Fruit fly (Drosophila melanogaster) whole organism, embryonic: Measurements from ENCODE around the gene CG18744.

Experiments
- Antp ChIP-seq: fragments of 200-800 bp; sonication (Bioruptor generic); optimal IDR thresholded peaks from 3 replicates; lab custom pipeline; 2016; ENCODE audit warnings: missing biosample characterization, missing genetic modification characterization
- CG10147 ChIP-seq: fragments of 200-800 bp; sonication (Bioruptor generic); optimal IDR thresholded peaks from 2 replicates; lab custom pipeline; 2019; ENCODE audit warnings: missing biosample characterization, mild to moderate bottlenecking, missing genetic modification characterization, moderate library complexity
- CG1024 ChIP-seq: fragments of 200-800 bp; sonication (Bioruptor generic); IDR thresholded peaks from 2 replicates; pipeline ENCODE4 v1.3.6; 2022; ENCODE audit warnings: missing biosample characterization, missing genetic modification characterization
- CG10274 ChIP-seq: fragments of 200-800 bp; sonication (Bioruptor generic); optimal IDR thresholded peaks from 3 replicates; lab custom pipeline; 2017; ENCODE audit warnings: missing biosample characterization, mild to moderate bottlenecking, missing genetic modification characterization
- CG11247 ChIP-seq: fragments of 200-800 bp; sonication (Bioruptor generic); IDR thresholded peaks from 2 replicates; pipeline ENCODE4 v1.3.6; 2022; ENCODE audit warnings: missing biosample characterization, missing genetic modification characterization
- CG11696 ChIP-seq: fragments of 200-800 bp; sonication (Bioruptor generic); IDR thresholded peaks from 2 replicates; pipeline ENCODE4 v1.3.6; 2022; ENCODE audit warnings: missing biosample characterization, missing genetic modification characterization
- CG13287 ChIP-seq: fragments of 200-800 bp; sonication (Bioruptor generic); IDR thresholded peaks from 2 replicates; pipeline ENCODE4 v1.3.6; 2022; ENCODE audit warnings: missing biosample characterization, missing genetic modification characterization; ENCODE audit not compliant: partially characterized antibody
- CG14050 ChIP-seq: fragments of 200-800 bp; sonication (Bioruptor generic); IDR thresholded peaks from 3 replicates; pipeline ENCODE4 v1.3.6; 2022; ENCODE audit warnings: missing biosample characterization, missing genetic modification characterization
- CG15601 ChIP-seq: fragments of 200-800 bp; sonication (Bioruptor generic); optimal IDR thresholded peaks from 3 replicates; lab custom pipeline; 2019; ENCODE audit warnings: missing biosample characterization, mild to moderate bottlenecking, missing genetic modification characterization, moderate library complexity
- CG17359 ChIP-seq: fragments of 200-800 bp; sonication (Bioruptor generic); optimal IDR thresholded peaks from 3 replicates; lab custom pipeline; 2018; ENCODE audit warnings: missing biosample characterization, mild to moderate bottlenecking, missing genetic modification characterization, moderate library complexity
- CG4424 ChIP-seq: fragments of 200-800 bp; sonication (Bioruptor generic); optimal IDR thresholded peaks from 3 replicates; lab custom pipeline; 2016; ENCODE audit warnings: missing biosample characterization, missing genetic modification characterization
- CG6683 ChIP-seq: fragments of 200-800 bp; sonication (Bioruptor generic); optimal IDR thresholded peaks from 2 replicates; lab custom pipeline; 2017; ENCODE audit warnings: missing biosample characterization, mild to moderate bottlenecking, missing genetic modification characterization, missing genetic modification reagents
- CG6689 ChIP-seq: fragments of 200-800 bp; sonication (Bioruptor generic); IDR thresholded peaks from 2 replicates; pipeline ENCODE4 v1.3.6; 2022; ENCODE audit warnings: missing biosample characterization, missing genetic modification characterization
- CG6813 ChIP-seq: fragments of 200-800 bp; sonication (Bioruptor generic); optimal IDR thresholded peaks from 2 replicates; lab custom pipeline; 2017; ENCODE audit warnings: missing biosample characterization, missing genetic modification characterization, mild to moderate bottlenecking, moderate library complexity, missing genetic modification reagents
- CG7839 ChIP-seq: fragments of 200-800 bp; sonication (Bioruptor generic); optimal IDR thresholded peaks from 3 replicates; lab custom pipeline; 2018; ENCODE audit warnings: missing biosample characterization, mild to moderate bottlenecking, missing genetic modification characterization, moderate library complexity
- CHES-1-like ChIP-seq: fragments of 200-800 bp; sonication (Bioruptor generic); optimal IDR thresholded peaks from 2 replicates; lab custom pipeline; 2016; ENCODE audit warnings: missing biosample characterization, missing genetic modification characterization
- D19A ChIP-seq: fragments of 200-800 bp; optimal IDR thresholded peaks from 3 replicates; lab custom pipeline; 2019; ENCODE audit warnings: missing biosample characterization, mild to moderate bottlenecking, missing genetic modification characterization, moderate library complexity
- Dad ChIP-seq: fragments of 200-800 bp; sonication (Bioruptor generic); optimal IDR thresholded peaks from 3 replicates; lab custom pipeline; 2016; ENCODE audit warnings: missing biosample characterization, missing genetic modification characterization
- Dp ChIP-seq: fragments of 200-800 bp; sonication (Bioruptor generic); optimal IDR thresholded peaks from 2 replicates; lab custom pipeline; 2018; ENCODE audit warnings: missing biosample characterization, mild to moderate bottlenecking, missing genetic modification characterization, moderate library complexity
- ERR ChIP-seq: fragments of 200-800 bp; sonication (Bioruptor generic); optimal IDR thresholded peaks from 2 replicates; lab custom pipeline; 2016; ENCODE audit warnings: missing biosample characterization, missing genetic modification characterization
- Lhr ChIP-seq: fragments of 200-800 bp; sonication (Bioruptor generic); optimal IDR thresholded peaks from 3 replicates; lab custom pipeline; 2017; ENCODE audit warnings: mild to moderate bottlenecking, missing biosample characterization, missing genetic modification reagents, missing genetic modification characterization
- Med ChIP-seq: fragments of 200-800 bp; sonication (Bioruptor generic); peaks from one replicate; lab custom pipeline; 2016; ENCODE audit warnings: missing biosample characterization, missing genetic modification characterization, mild to moderate bottlenecking, inconsistent platforms, moderate library complexity
- NC2β ChIP-seq: fragments of 200-800 bp; sonication (Bioruptor generic); optimal IDR thresholded peaks from 2 replicates; lab custom pipeline; 2016; ENCODE audit warnings: missing biosample characterization, missing genetic modification characterization
- Pdp1 ChIP-seq, 2 experiments: fragments of 200-800 bp; sonication (Bioruptor generic); optimal IDR thresholded peaks; 3 replicates each; lab custom pipeline; 2016; ENCODE audit warnings: missing biosample characterization in 2 of 2, missing genetic modification characterization in 2 of 2, mild to moderate bottlenecking in 1 of 2, moderate library complexity in 1 of 2
- Sox102F ChIP-seq: fragments of 200-800 bp; sonication (Bioruptor generic); optimal IDR thresholded peaks from 2 replicates; lab custom pipeline; 2018; ENCODE audit warnings: missing biosample characterization, mild to moderate bottlenecking, missing genetic modification characterization, moderate library complexity
- Sry-β ChIP-seq: fragments of 200-800 bp; sonication (Bioruptor generic); optimal IDR thresholded peaks from 2 replicates; lab custom pipeline; 2018; ENCODE audit warnings: missing biosample characterization, mild to moderate bottlenecking, missing genetic modification characterization, moderate library complexity
- Tbp ChIP-seq: fragments of >200 bp; optimal IDR thresholded peaks from 2 replicates; lab custom pipeline; 2018; ENCODE audit warnings: missing biosample characterization, missing genetic modification characterization
- ab ChIP-seq: fragments of 200-800 bp; sonication (Bioruptor generic); optimal IDR thresholded peaks from 2 replicates; lab custom pipeline; 2016; ENCODE audit warnings: missing biosample characterization, missing genetic modification characterization
- ato ChIP-seq: fragments of 200-800 bp; sonication (Bioruptor generic); IDR thresholded peaks from 2 replicates; pipeline ENCODE4 v1.3.6; 2022; ENCODE audit warnings: missing biosample characterization, missing genetic modification characterization; ENCODE audit not compliant: partially characterized antibody
- bigmax ChIP-seq: fragments of 200-800 bp; sonication (Bioruptor generic); optimal IDR thresholded peaks from 2 replicates; lab custom pipeline; 2018; ENCODE audit warnings: missing biosample characterization, mild to moderate bottlenecking, missing genetic modification characterization
- caup ChIP-seq: fragments of 200-800 bp; sonication (Bioruptor generic); optimal IDR thresholded peaks from 3 replicates; lab custom pipeline; 2017; ENCODE audit warnings: missing biosample characterization, mild to moderate bottlenecking, missing genetic modification characterization, moderate library complexity; ENCODE audit not compliant: severe bottlenecking
- corto ChIP-seq: fragments of 200-800 bp; sonication (Bioruptor generic); optimal IDR thresholded peaks from 2 replicates; lab custom pipeline; 2016; ENCODE audit warnings: missing biosample characterization, mild to moderate bottlenecking, missing genetic modification characterization, moderate library complexity
- en ChIP-seq: fragments of 200-800 bp; sonication (Bioruptor generic); optimal IDR thresholded peaks from 2 replicates; lab custom pipeline; 2016; ENCODE audit warnings: missing biosample characterization, missing genetic modification characterization
- gcm ChIP-seq: fragments of 200-800 bp; sonication (Bioruptor generic); optimal IDR thresholded peaks from 2 replicates; lab custom pipeline; 2019; ENCODE audit warnings: missing biosample characterization, mild to moderate bottlenecking, missing genetic modification characterization, moderate library complexity
- gem ChIP-seq: fragments of 200-800 bp; sonication (Bioruptor generic); optimal IDR thresholded peaks from 2 replicates; lab custom pipeline; 2019; ENCODE audit warnings: missing biosample characterization, mild to moderate bottlenecking, missing genetic modification characterization, moderate library complexity
- gt ChIP-seq: fragments of 200-800 bp; sonication (Bioruptor generic); IDR thresholded peaks from 2 replicates; pipeline ENCODE4 v1.3.6; 2022; ENCODE audit warnings: missing biosample characterization, missing genetic modification characterization
- hb ChIP-seq: fragments of 200-800 bp; sonication (Bioruptor generic); IDR thresholded peaks from 3 replicates; pipeline ENCODE4 v1.3.6; 2022; ENCODE audit warnings: missing biosample characterization, missing genetic modification characterization; ENCODE audit not compliant: partially characterized antibody
- mld ChIP-seq: fragments of 200-800 bp; sonication (Bioruptor generic); IDR thresholded peaks from 3 replicates; pipeline ENCODE4 v1.3.6; 2022; ENCODE audit warnings: missing biosample characterization, missing genetic modification characterization; ENCODE audit not compliant: partially characterized antibody
- org-1 ChIP-seq: fragments of 200-800 bp; sonication (Bioruptor generic); optimal IDR thresholded peaks from 2 replicates; lab custom pipeline; 2017; ENCODE audit warnings: missing biosample characterization, missing genetic modification characterization
- p53 ChIP-seq: fragments of 200-800 bp; sonication (Bioruptor generic); optimal IDR thresholded peaks from 2 replicates; lab custom pipeline; 2016; ENCODE audit warnings: missing biosample characterization, missing genetic modification characterization
- pb ChIP-seq: fragments of 200-800 bp; sonication (Bioruptor generic); optimal IDR thresholded peaks from 3 replicates; lab custom pipeline; 2016; ENCODE audit warnings: missing biosample characterization, missing genetic modification characterization
- psq ChIP-seq: fragments of 200-800 bp; sonication (Bioruptor generic); optimal IDR thresholded peaks from 2 replicates; lab custom pipeline; 2017; ENCODE audit warnings: missing biosample characterization, missing genetic modification characterization
- salm ChIP-seq: fragments of 200-800 bp; sonication (Bioruptor generic); optimal IDR thresholded peaks from 2 replicates; lab custom pipeline; 2018; ENCODE audit warnings: missing biosample characterization, mild to moderate bottlenecking, missing genetic modification characterization
- sima ChIP-seq: fragments of 200-800 bp; sonication (Bioruptor generic); optimal IDR thresholded peaks from 2 replicates; lab custom pipeline; 2016; ENCODE audit warnings: missing biosample characterization, missing genetic modification characterization
- stc ChIP-seq: fragments of 200-800 bp; sonication (Bioruptor generic); IDR thresholded peaks from 2 replicates; pipeline ENCODE4 v1.3.6; 2022; ENCODE audit warnings: missing biosample characterization, missing genetic modification characterization
- tap ChIP-seq: fragments of 200-800 bp; optimal IDR thresholded peaks from 3 replicates; lab custom pipeline; 2019; ENCODE audit warnings: missing biosample characterization, mild to moderate bottlenecking, missing genetic modification characterization, moderate library complexity
- trem ChIP-seq: fragments of 200-800 bp; optimal IDR thresholded peaks from 3 replicates; lab custom pipeline; 2019; ENCODE audit warnings: missing biosample characterization, mild to moderate bottlenecking, missing genetic modification characterization, moderate library complexity
- unc-4 ChIP-seq: fragments of 200-800 bp; sonication (Bioruptor generic); IDR thresholded peaks from 2 replicates; pipeline ENCODE4 v1.3.6; 2022; ENCODE audit warnings: missing biosample characterization, missing genetic modification characterization; ENCODE audit not compliant: partially characterized antibody
- vfl ChIP-seq: fragments of 200-800 bp; sonication (Bioruptor generic); optimal IDR thresholded peaks from 2 replicates; lab custom pipeline; 2016; ENCODE audit warnings: missing biosample characterization, missing genetic modification characterization
- vvl ChIP-seq: fragments of 200-800 bp; sonication (Bioruptor generic); IDR thresholded peaks from 2 replicates; pipeline ENCODE4 v1.3.6; 2022; ENCODE audit warnings: missing biosample characterization, missing genetic modification characterization
- zen2 ChIP-seq: fragments of 200-800 bp; sonication (Bioruptor generic); IDR thresholded peaks from 3 replicates; pipeline ENCODE4 v1.3.6; 2022; ENCODE audit warnings: missing biosample characterization, missing genetic modification characterization; ENCODE audit not compliant: partially characterized antibody

CG18744 gene

dm6 chr3R:7749993-7750392 lies 48.6 kb downstream of the CG18744 start, which contains the start of gene pyd3:
pyd3 (minus strand) TSS chr3R:7750079.
- TF ChIP-seq Med (GFP tag; lab: Kevin White, UChicago) (no peak), CG7839 (tag; lab: Kevin White, UChicago) (peak; percentile 44), D19A (tag; lab: Kevin White, UChicago) (peak; percentile 53), vvl (GFP tag; lab: Robert Waterston, UW) (no peak), CHES-1-like (GFP tag; lab: Kevin White, UChicago) (no peak), CG6813 (GFP tag; lab: Kevin White, UChicago) (no peak), ato (GFP tag; lab: Robert Waterston, UW) (no peak), ERR (GFP tag; lab: Kevin White, UChicago) (no peak), hb (GFP tag; lab: Robert Waterston, UW) (no peak), psq (no peak), CG14050 (no peak), stc (GFP tag; lab: Robert Waterston, UW) (no peak), gem (tag; lab: Kevin White, UChicago) (peak; percentile 65), CG11696 (GFP tag; lab: Robert Waterston, UW) (peak; percentile 98), vfl (GFP tag; lab: Kevin White, UChicago) (no peak), CG15601 (tag; lab: Kevin White, UChicago) (no peak), Dp (GFP tag; lab: Kevin White, UChicago) (no peak), CG17359 (no peak), CG11247 (GFP tag; lab: Robert Waterston, UW) (no peak), Lhr (GFP tag; lab: Kevin White, UChicago) (no peak), Pdp1 (GFP tag; optimal IDR thresholded peaks at IDR 0.05; lab: Kevin White, UChicago) (no peak), NC2β (GFP tag; lab: Kevin White, UChicago) (no peak), CG10274 (no peak), unc-4 (no peak), trem (tag; lab: Kevin White, UChicago) (peak; percentile 4), Tbp (GFP tag; lab: Kevin White, UChicago) (no peak), CG6689 (GFP tag; lab: Robert Waterston, UW) (0 out of 2 replicates have a peak, but pooled peaks have one; percentile 26), Dad (no peak), CG1024 (no peak), CG10147 (no peak), gcm (GFP tag; lab: Kevin White, UChicago) (no peak), ab (GFP tag; lab: Kevin White, UChicago) (no peak), tap (tag; lab: Kevin White, UChicago) (no peak), Antp (GFP tag; lab: Kevin White, UChicago) (no peak), gt (GFP tag; lab: Robert Waterston, UW) (no peak), en (no peak), pb (GFP tag; lab: Kevin White, UChicago) (no peak), zen2 (GFP tag; lab: Robert Waterston, UW) (no peak), p53 (GFP tag; lab: Kevin White, UChicago) (no peak), org-1 (GFP tag; lab: Kevin White, UChicago) (no peak), Sry-β (GFP tag; lab: Kevin White, UChicago) (no peak), corto (GFP tag; lab: Kevin White, UChicago) (no peak), sima (GFP tag; lab: Kevin White, UChicago) (no peak), mld (GFP tag; lab: Robert Waterston, UW) (no peak), CG4424 (GFP tag; lab: Kevin White, UChicago) (no peak), CG13287 (GFP tag; lab: Robert Waterston, UW) (0 out of 2 replicates have a peak, but pooled peaks have one; percentile 16), CG6683 (no peak), salm (tag; lab: Kevin White, UChicago) (no peak), bigmax (GFP tag; lab: Kevin White, UChicago) (no peak), Sox102F (GFP tag; lab: Kevin White, UChicago) (peak; percentile 29), caup (no peak)
